Worm (Caenorhabditis elegans): Measurements from ENCODE around the gene rpap-2.

Gene rpap-2

DNA sequence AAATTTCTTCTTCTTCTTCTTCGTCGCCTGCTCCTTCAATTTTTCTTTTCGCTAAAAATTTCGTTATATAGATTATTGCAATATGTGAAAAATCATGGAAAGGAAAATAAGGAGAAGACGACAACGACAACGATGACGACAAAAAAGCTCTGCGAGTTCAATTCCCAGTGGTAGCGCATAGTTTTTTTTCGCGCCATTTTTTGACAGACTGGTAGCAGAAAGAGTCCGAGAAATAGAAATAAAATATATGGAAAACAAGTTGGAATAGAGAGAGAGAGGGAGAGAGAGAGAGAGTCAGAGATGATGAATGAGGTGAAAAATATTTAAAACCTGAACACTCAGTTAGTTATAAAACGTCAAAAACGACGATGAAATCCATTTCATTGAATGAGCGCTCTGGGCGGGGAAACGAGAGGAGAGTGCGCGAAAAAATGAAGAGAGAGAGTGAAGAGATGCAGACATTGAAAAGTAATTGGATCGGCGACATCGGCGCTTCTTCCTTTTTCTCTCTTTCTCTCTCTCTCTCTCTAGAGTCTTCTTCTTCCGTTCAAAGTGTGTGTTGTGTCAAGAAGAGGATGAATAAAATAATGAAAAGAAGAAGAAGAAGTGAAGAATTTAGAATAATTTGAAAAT lies 14.2 kb downstream of the rpap-2 start, which contains the start of gene pde-2:
pde-2 (minus strand) TSS at position 51 of the 633 bp plus-strand sequence.
- TF ChIP-seq hlh-1 (tag; optimal IDR thresholded peaks at IDR 0.05) (no peak), ces-1 (GFP tag; optimal IDR thresholded peaks at IDR 0.05) (peak; percentile 97), lsy-2 (tag; optimal IDR thresholded peaks at IDR 0.05) (peak; percentile 29), ztf-11 (tag; optimal IDR thresholded peaks at IDR 0.05) (no peak)

DNA sequence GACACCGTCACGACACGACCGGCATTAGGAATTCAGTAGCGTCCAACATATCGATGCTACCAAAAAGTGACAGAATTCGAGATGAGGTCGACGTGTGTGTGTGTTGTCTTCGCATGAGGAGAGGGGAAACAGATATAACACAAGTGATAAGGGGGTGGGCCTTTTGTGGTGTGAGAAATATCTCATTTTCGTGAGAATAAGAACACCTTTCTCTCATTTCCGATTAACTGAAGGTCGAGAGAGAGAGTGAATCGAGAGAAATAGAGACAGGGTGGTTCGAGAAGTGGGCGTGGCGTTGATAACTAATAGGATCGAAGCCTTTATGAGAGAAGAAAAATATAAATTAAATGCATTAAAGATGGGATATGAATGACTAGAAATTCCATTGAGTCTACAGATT lies 15.4 kb downstream of the rpap-2 start:
- no peak for TF ChIP-seq ceh-83 (GFP tag; optimal IDR thresholded peaks at IDR 0.05)
- no peak for TF ChIP-seq nhr-2 (tag; optimal IDR thresholded peaks at IDR 0.05)
- no peak for TF ChIP-seq lsy-2 (tag; optimal IDR thresholded peaks at IDR 0.05)
- TF ChIP-seq ceh-39 (tag; optimal IDR thresholded peaks at IDR 0.05), result no peak

DNA sequence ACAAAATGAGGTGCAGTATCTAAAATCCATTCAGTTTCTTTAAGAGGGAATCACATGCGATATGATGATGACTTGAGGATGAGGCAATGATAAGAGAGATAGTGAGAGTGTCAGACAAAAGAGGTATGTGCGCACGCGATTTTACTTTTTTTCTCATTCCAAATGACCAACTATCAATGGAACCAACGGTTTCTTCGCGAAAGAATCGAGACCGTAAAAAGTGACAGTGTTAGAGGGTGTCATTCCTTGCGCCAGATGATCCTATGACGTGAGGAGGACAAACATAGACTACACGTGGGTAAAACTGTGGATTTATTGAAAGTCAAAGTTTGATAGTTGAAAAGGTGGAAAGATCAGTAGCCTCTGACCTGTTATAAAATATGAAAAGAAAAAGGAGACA lies 16.0 kb downstream of the rpap-2 start:
- no peak for TF ChIP-seq nhr-237 (tag; optimal IDR thresholded peaks at IDR 0.05)
- TF ChIP-seq drap-1 (GFP tag; optimal IDR thresholded peaks at IDR 0.05), result no peak
- no peak for TF ChIP-seq unc-120 (tag; optimal IDR thresholded peaks at IDR 0.05; ENCODE audit: poor library complexity, severe bottlenecking)
- no peak for TF ChIP-seq nhr-12 (tag; optimal IDR thresholded peaks at IDR 0.05)
- no peak for TF ChIP-seq flh-1 (GFP tag; optimal IDR thresholded peaks at IDR 0.05)
- TF ChIP-seq lsy-2 (tag; optimal IDR thresholded peaks at IDR 0.05), result no peak
- no peak for TF ChIP-seq nhr-28 (tag; optimal IDR thresholded peaks at IDR 0.05)
- TF ChIP-seq tbx-8 (GFP tag; optimal IDR thresholded peaks at IDR 0.05), result no peak
- no peak for TF ChIP-seq nhr-2 (tag; optimal IDR thresholded peaks at IDR 0.05)

DNA sequence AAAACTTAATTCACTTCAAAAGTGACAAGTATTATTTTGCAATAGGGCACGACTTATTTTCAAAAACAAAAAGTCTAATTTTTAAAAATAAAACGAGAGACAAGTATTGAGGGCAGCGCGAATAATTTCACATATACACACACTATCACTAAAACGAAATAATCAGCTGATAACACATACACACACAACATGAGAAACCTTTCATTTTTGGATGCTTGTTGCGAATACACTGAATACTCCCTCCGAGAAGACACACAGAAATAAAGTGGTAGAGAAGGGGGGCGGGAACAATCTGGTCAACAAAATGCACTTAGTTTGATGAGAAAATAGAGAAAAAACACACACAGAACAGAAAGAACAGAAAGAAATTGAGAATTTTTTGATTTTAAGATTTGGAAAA lies 16.6 kb downstream of the rpap-2 start:
- TF ChIP-seq sem-2 (GFP tag; optimal IDR thresholded peaks at IDR 0.05), result no peak
- no peak for TF ChIP-seq ham-2 (GFP tag; optimal IDR thresholded peaks at IDR 0.05)
- no peak for TF ChIP-seq ztf-11 (tag; optimal IDR thresholded peaks at IDR 0.05)
- TF ChIP-seq ceh-83 (GFP tag; optimal IDR thresholded peaks at IDR 0.05), result no peak
- TF ChIP-seq lsy-2 (tag; optimal IDR thresholded peaks at IDR 0.05), result no peak
- TF ChIP-seq nhr-2 (tag; optimal IDR thresholded peaks at IDR 0.05), result no peak
- TF ChIP-seq pha-4 (tag; optimal IDR thresholded peaks at IDR 0.05), result no peak
- TF ChIP-seq snpc-4 (tag; optimal IDR thresholded peaks at IDR 0.05), result no peak
- no peak for TF ChIP-seq elt-1 (tag; optimal IDR thresholded peaks at IDR 0.05; ENCODE audit: borderline replicate concordance, insufficient read depth)
- no peak for TF ChIP-seq hlh-1 (tag; optimal IDR thresholded peaks at IDR 0.05)
- no peak for TF ChIP-seq nhr-28 (tag; optimal IDR thresholded peaks at IDR 0.05)
- TF ChIP-seq lin-32 (GFP tag; optimal IDR thresholded peaks at IDR 0.05), result no peak
- TF ChIP-seq unc-120 (tag; optimal IDR thresholded peaks at IDR 0.05; ENCODE audit: poor library complexity, severe bottlenecking), result no peak
- TF ChIP-seq nhr-237 (tag; optimal IDR thresholded peaks at IDR 0.05), result no peak
- TF ChIP-seq zip-8 (tag; optimal IDR thresholded peaks at IDR 0.05), result no peak
- TF ChIP-seq tbx-8 (GFP tag; optimal IDR thresholded peaks at IDR 0.05), result no peak
- TF ChIP-seq mep-1 (tag; optimal IDR thresholded peaks at IDR 0.05), result no peak
- no peak for TF ChIP-seq unc-39 (tag; optimal IDR thresholded peaks at IDR 0.05)

DNA sequence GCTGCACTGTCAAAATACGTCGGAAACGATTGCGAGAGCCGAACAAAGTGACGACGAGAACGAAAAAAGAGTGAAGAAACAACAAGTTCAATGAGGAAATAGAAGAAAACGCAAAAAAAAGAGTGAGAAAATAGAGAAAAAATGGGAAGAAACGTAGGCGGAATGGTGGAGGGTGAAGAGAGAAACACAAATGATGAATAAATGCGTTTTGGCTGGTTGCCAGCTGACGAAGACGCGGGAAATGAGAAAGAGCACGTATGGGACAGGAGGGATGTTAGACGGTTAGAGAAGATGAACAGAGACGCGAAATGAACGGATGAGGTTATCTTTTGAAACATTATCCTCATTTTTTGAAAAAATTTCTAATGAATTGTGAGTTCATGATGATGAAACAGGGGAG lies 17.2 kb downstream of the rpap-2 start:
- TF ChIP-seq sem-2 (GFP tag; optimal IDR thresholded peaks at IDR 0.05) (no peak), lin-32 (GFP tag; optimal IDR thresholded peaks at IDR 0.05) (peak; percentile 27), unc-62 (GFP tag; optimal IDR thresholded peaks at IDR 0.05) (peak; percentile 79), cnd-1 (tag; optimal IDR thresholded peaks at IDR 0.05) (no peak), sptf-1 (tag; optimal IDR thresholded peaks at IDR 0.05) (no peak), ham-2 (GFP tag; optimal IDR thresholded peaks at IDR 0.05) (no peak), ceh-43 (GFP tag; optimal IDR thresholded peaks at IDR 0.05) (no peak), unc-120 (tag; optimal IDR thresholded peaks at IDR 0.05; ENCODE audit: poor library complexity, severe bottlenecking) (peak; percentile 56), nhr-28 (tag; optimal IDR thresholded peaks at IDR 0.05) (no peak), snpc-4 (tag; optimal IDR thresholded peaks at IDR 0.05) (no peak), hlh-1 (tag; optimal IDR thresholded peaks at IDR 0.05) (peak; percentile 93), elt-1 (tag; optimal IDR thresholded peaks at IDR 0.05; ENCODE audit: borderline replicate concordance, insufficient read depth) (no peak), nhr-76 (tag; optimal IDR thresholded peaks at IDR 0.05) (no peak), mep-1 (tag; optimal IDR thresholded peaks at IDR 0.05) (peak; percentile 1), nhr-237 (tag; optimal IDR thresholded peaks at IDR 0.05) (peak; percentile 6), mls-2 (tag; optimal IDR thresholded peaks at IDR 0.05) (peak; percentile 9), M03D4.4 (tag; optimal IDR thresholded peaks at IDR 0.05) (no peak), blmp-1 (tag; optimal IDR thresholded peaks at IDR 0.05) (no peak), ces-1 (GFP tag; optimal IDR thresholded peaks at IDR 0.05) (peak; percentile 86), ceh-39 (tag; optimal IDR thresholded peaks at IDR 0.05) (no peak), unc-39 (tag; optimal IDR thresholded peaks at IDR 0.05) (no peak)
